Fruit fly (Drosophila melanogaster) whole organism, prepupa: ENCODE data around the gene CG11723.

Experiments used
- Blimp-1 ChIP-seq: fragments of 200-800 bp; sonication (Bioruptor generic); optimal IDR thresholded peaks from 3 replicates; lab custom pipeline; 2017; ENCODE audit warnings: missing biosample characterization, missing genetic modification characterization, mild to moderate bottlenecking, moderate library complexity, missing genetic modification reagents
- CG10631 ChIP-seq: fragments of 200-800 bp; sonication (Bioruptor generic); optimal IDR thresholded peaks from 2 replicates; lab custom pipeline; 2016; ENCODE audit warnings: missing biosample characterization, missing genetic modification characterization
- CG10669 ChIP-seq: fragments of 200-800 bp; sonication (Bioruptor generic); optimal IDR thresholded peaks from 3 replicates; lab custom pipeline; 2018; ENCODE audit warnings: missing biosample characterization, mild to moderate bottlenecking, missing genetic modification characterization, moderate library complexity
- CG11762 ChIP-seq: fragments of 200-800 bp; sonication (Bioruptor generic); optimal IDR thresholded peaks from 3 replicates; lab custom pipeline; 2016; ENCODE audit warnings: missing biosample characterization, missing genetic modification characterization; ENCODE audit not compliant: insufficient read depth
- CG15336 ChIP-seq: fragments of 200-800 bp; sonication (Bioruptor generic); IDR thresholded peaks from 2 replicates; pipeline ENCODE4 v1.3.6; 2022; ENCODE audit warnings: missing biosample characterization, missing genetic modification characterization
- CG1621 ChIP-seq: fragments of 200-800 bp; sonication (Bioruptor generic); optimal IDR thresholded peaks from 3 replicates; lab custom pipeline; 2018; ENCODE audit warnings: missing biosample characterization, mild to moderate bottlenecking, missing genetic modification characterization
- CG3032 ChIP-seq: fragments of 200-800 bp; optimal IDR thresholded peaks from 2 replicates; lab custom pipeline; 2019; ENCODE audit warnings: missing biosample characterization, mild to moderate bottlenecking, missing genetic modification characterization, moderate library complexity
- CG31627 ChIP-seq: fragments of 200-800 bp; sonication (Bioruptor generic); optimal IDR thresholded peaks from 3 replicates; lab custom pipeline; 2016; ENCODE audit warnings: missing biosample characterization, missing genetic modification characterization
- CG32006 ChIP-seq: fragments of 200-800 bp; sonication (Bioruptor generic); optimal IDR thresholded peaks from 3 replicates; lab custom pipeline; 2017; ENCODE audit warnings: missing biosample characterization, mild to moderate bottlenecking, missing genetic modification characterization
- CG34406 ChIP-seq: fragments of 200-800 bp; sonication (Bioruptor generic); optimal IDR thresholded peaks from 3 replicates; lab custom pipeline; 2016; ENCODE audit warnings: missing biosample characterization, missing genetic modification characterization
- CG3919 ChIP-seq: fragments of 200-800 bp; sonication (Bioruptor generic); optimal IDR thresholded peaks from 3 replicates; lab custom pipeline; 2016; ENCODE audit warnings: missing biosample characterization, missing genetic modification characterization
- CG4318 ChIP-seq: fragments of 200-800 bp; sonication (Bioruptor generic); optimal IDR thresholded peaks from 3 replicates; lab custom pipeline; 2017; ENCODE audit warnings: missing biosample characterization, mild to moderate bottlenecking, missing genetic modification characterization
- CG6163 ChIP-seq: fragments of 200-800 bp; sonication (Bioruptor generic); IDR thresholded peaks from 3 replicates; pipeline ENCODE4 v1.3.6; 2022; ENCODE audit warnings: missing biosample characterization, missing genetic modification characterization
- CG6792 ChIP-seq: fragments of 200-800 bp; sonication (Bioruptor generic); optimal IDR thresholded peaks from 3 replicates; lab custom pipeline; 2016; ENCODE audit warnings: missing biosample characterization, missing genetic modification characterization
- CG6808 ChIP-seq: fragments of 200-800 bp; sonication (Bioruptor generic); optimal IDR thresholded peaks from 3 replicates; lab custom pipeline; 2017; ENCODE audit warnings: missing biosample characterization, missing genetic modification characterization, mild to moderate bottlenecking, moderate library complexity, missing genetic modification reagents
- CG6854 ChIP-seq: fragments of 200-800 bp; sonication (Bioruptor generic); optimal IDR thresholded peaks from 2 replicates; lab custom pipeline; 2017; ENCODE audit warnings: missing biosample characterization, mild to moderate bottlenecking, missing genetic modification characterization
- CG7368 ChIP-seq: fragments of 200-800 bp; sonication (Bioruptor generic); optimal IDR thresholded peaks from 3 replicates; lab custom pipeline; 2016; ENCODE audit warnings: missing biosample characterization, missing genetic modification characterization
- CG8319 ChIP-seq: fragments of 200-800 bp; sonication (Bioruptor generic); optimal IDR thresholded peaks from 3 replicates; lab custom pipeline; 2016; ENCODE audit warnings: missing biosample characterization, missing genetic modification characterization
- CG8632 ChIP-seq: fragments of 200-800 bp; sonication (Bioruptor generic); optimal IDR thresholded peaks from 3 replicates; lab custom pipeline; 2016; ENCODE audit warnings: missing biosample characterization, missing genetic modification characterization
- CG9139 ChIP-seq: fragments of 200-800 bp; sonication (Bioruptor generic); optimal IDR thresholded peaks from 3 replicates; lab custom pipeline; 2017; ENCODE audit warnings: missing biosample characterization, mild to moderate bottlenecking, missing genetic modification characterization
- Eip75B ChIP-seq: fragments of 200-800 bp; sonication (Bioruptor generic); optimal IDR thresholded peaks from 3 replicates; lab custom pipeline; 2016; ENCODE audit warnings: missing biosample characterization, missing genetic modification characterization
- Eip78C ChIP-seq: fragments of 200-800 bp; sonication (Bioruptor generic); peaks from one replicate; lab custom pipeline; 2016; ENCODE audit warnings: missing biosample characterization, missing genetic modification characterization
- Eip93F ChIP-seq: fragments of 200-800 bp; sonication (Bioruptor generic); optimal IDR thresholded peaks from 2 replicates; lab custom pipeline; 2016; ENCODE audit warnings: missing biosample characterization, mild to moderate bottlenecking, missing genetic modification characterization
- Ets21C ChIP-seq: fragments of 200-800 bp; sonication (Bioruptor generic); optimal IDR thresholded peaks from 3 replicates; lab custom pipeline; 2016; ENCODE audit warnings: missing biosample characterization, missing genetic modification characterization
- Ets96B ChIP-seq: fragments of 200-800 bp; optimal IDR thresholded peaks from 2 replicates; lab custom pipeline; 2019; ENCODE audit warnings: missing biosample characterization, mild to moderate bottlenecking, missing genetic modification characterization, moderate library complexity
- Gug ChIP-seq: fragments of 200-800 bp; sonication (Bioruptor generic); IDR thresholded peaks from 2 replicates; pipeline ENCODE4 v1.3.6; 2022; ENCODE audit warnings: missing biosample characterization, missing genetic modification characterization
- Hr38 ChIP-seq: sonication (Bioruptor generic); optimal IDR thresholded peaks from 2 replicates; lab custom pipeline; 2016; ENCODE audit warnings: missing biosample characterization, missing genetic modification characterization
- Hr39 ChIP-seq: fragments of 200-800 bp; sonication (Bioruptor generic); optimal IDR thresholded peaks from 2 replicates; lab custom pipeline; 2016; ENCODE audit warnings: missing biosample characterization, missing genetic modification characterization
- Hr4 ChIP-seq: fragments of 200-800 bp; sonication (Bioruptor generic); optimal IDR thresholded peaks from 3 replicates; lab custom pipeline; 2016; ENCODE audit warnings: missing biosample characterization, missing genetic modification characterization
- Lpt ChIP-seq: fragments of 200-800 bp; sonication (Bioruptor generic); optimal IDR thresholded peaks from 3 replicates; lab custom pipeline; 2016; ENCODE audit warnings: missing biosample characterization, missing genetic modification characterization
- Met ChIP-seq: fragments of 200-800 bp; sonication (Bioruptor generic); optimal IDR thresholded peaks from 3 replicates; lab custom pipeline; 2016; ENCODE audit warnings: missing biosample characterization, missing genetic modification characterization
- OdsH ChIP-seq: fragments of 200-800 bp; sonication (Bioruptor generic); optimal IDR thresholded peaks from 3 replicates; lab custom pipeline; 2016; ENCODE audit warnings: missing biosample characterization, missing genetic modification characterization
- Smox ChIP-seq: fragments of 200-800 bp; sonication (Bioruptor generic); optimal IDR thresholded peaks from 3 replicates; lab custom pipeline; 2016; ENCODE audit warnings: missing biosample characterization, missing genetic modification characterization
- Sox102F ChIP-seq: fragments of 200-800 bp; sonication (Bioruptor generic); optimal IDR thresholded peaks from 2 replicates; lab custom pipeline; 2016; ENCODE audit warnings: missing biosample characterization, mild to moderate bottlenecking, missing genetic modification characterization
- Sox14 ChIP-seq: fragments of 200-800 bp; sonication (Bioruptor generic); optimal IDR thresholded peaks from 3 replicates; lab custom pipeline; 2016; ENCODE audit warnings: missing biosample characterization, missing genetic modification characterization
- achi ChIP-seq: fragments of 200-800 bp; sonication (Bioruptor generic); optimal IDR thresholded peaks from 3 replicates; lab custom pipeline; 2016; ENCODE audit warnings: missing biosample characterization, missing genetic modification characterization
- acj6 ChIP-seq: fragments of 200-800 bp; sonication (Bioruptor generic); optimal IDR thresholded peaks from 3 replicates; lab custom pipeline; 2016; ENCODE audit warnings: missing biosample characterization, missing genetic modification characterization
- cyc ChIP-seq: fragments of 200-800 bp; sonication (Bioruptor generic); optimal IDR thresholded peaks from 3 replicates; lab custom pipeline; 2016; ENCODE audit warnings: missing biosample characterization, missing genetic modification characterization
- dac ChIP-seq: fragments of 200-800 bp; sonication (Bioruptor generic); optimal IDR thresholded peaks from 2 replicates; lab custom pipeline; 2017; ENCODE audit warnings: missing biosample characterization, mild to moderate bottlenecking, missing genetic modification characterization
- dsx ChIP-seq: fragments of 200-800 bp; optimal IDR thresholded peaks from 3 replicates; lab custom pipeline; 2019; ENCODE audit warnings: missing biosample characterization, mild to moderate bottlenecking, missing genetic modification characterization, moderate library complexity; ENCODE audit not compliant: poor library complexity, severe bottlenecking
- eg ChIP-seq: fragments of 200-800 bp; sonication (Bioruptor generic); IDR thresholded peaks from 3 replicates; pipeline ENCODE4 v1.3.6; 2022; ENCODE audit warnings: missing biosample characterization, missing genetic modification characterization
- esn ChIP-seq: fragments of 200-800 bp; sonication (Bioruptor generic); optimal IDR thresholded peaks from 2 replicates; lab custom pipeline; 2016; ENCODE audit warnings: missing biosample characterization, mild to moderate bottlenecking, missing genetic modification characterization, moderate library complexity
- fd59A ChIP-seq: fragments of 200-800 bp; sonication (Bioruptor generic); optimal IDR thresholded peaks from 2 replicates; lab custom pipeline; 2017; ENCODE audit warnings: missing biosample characterization, mild to moderate bottlenecking, missing genetic modification characterization, missing genetic modification reagents
- fd85E ChIP-seq: fragments of 200-800 bp; sonication (Bioruptor generic); optimal IDR thresholded peaks from 3 replicates; lab custom pipeline; 2016; ENCODE audit warnings: missing biosample characterization, missing genetic modification characterization
- fkh ChIP-seq: fragments of 200-800 bp; sonication (Bioruptor generic); optimal IDR thresholded peaks from 3 replicates; lab custom pipeline; 2017; ENCODE audit warnings: missing biosample characterization, mild to moderate bottlenecking, missing genetic modification characterization, moderate library complexity
- lz ChIP-seq: fragments of 200-800 bp; sonication (Bioruptor generic); optimal IDR thresholded peaks from 3 replicates; lab custom pipeline; 2016; ENCODE audit warnings: missing biosample characterization, missing genetic modification characterization
- pdm3 ChIP-seq: fragments of 200-800 bp; sonication (Bioruptor generic); optimal IDR thresholded peaks from 3 replicates; lab custom pipeline; 2016; ENCODE audit warnings: missing biosample characterization, missing genetic modification characterization
- salr ChIP-seq, 2 experiments: fragments of 200-800 bp; sonication (Bioruptor generic); optimal IDR thresholded peaks; 3 replicates each; lab custom pipeline; 2016 to 2018; ENCODE audit warnings: missing biosample characterization in 2 of 2, missing genetic modification characterization in 2 of 2, mild to moderate bottlenecking in 1 of 2
- spab ChIP-seq: fragments of 200-800 bp; sonication (Bioruptor generic); optimal IDR thresholded peaks from 2 replicates; lab custom pipeline; 2017; ENCODE audit warnings: missing biosample characterization, mild to moderate bottlenecking, missing genetic modification characterization, missing genetic modification reagents
- ss ChIP-seq, 2 experiments: fragments of 200-800 bp; sonication (Bioruptor generic); optimal IDR thresholded peaks; 2 replicates in 1 of 2; 3 replicates in 1 of 2; lab custom pipeline; 2017 to 2018; ENCODE audit warnings: mild to moderate bottlenecking in 2 of 2, missing biosample characterization in 2 of 2, missing genetic modification characterization in 2 of 2, moderate library complexity in 1 of 2
- svp ChIP-seq: fragments of 200-800 bp; sonication (Bioruptor generic); peaks from one replicate; lab custom pipeline; 2016; ENCODE audit warnings: missing biosample characterization, missing genetic modification characterization
- topi ChIP-seq: fragments of 200-800 bp; sonication (Bioruptor generic); optimal IDR thresholded peaks from 3 replicates; lab custom pipeline; 2016; ENCODE audit warnings: missing biosample characterization, missing genetic modification characterization
- vri ChIP-seq: fragments of 200-800 bp; sonication (Bioruptor generic); optimal IDR thresholded peaks from 3 replicates; lab custom pipeline; 2016; ENCODE audit warnings: missing biosample characterization, mild to moderate bottlenecking, missing genetic modification characterization

The CG11723 gene

dm6 chr2L:2147208-2147607, at the start of gene CG11723, which contains the start of gene Tbcd:
Gene CG11723 (minus strand): TSS chr2L:2147275.
Gene Tbcd (plus strand): TSS chr2L:2147518.
- TF ChIP-seq OdsH (GFP tag; lab: Kevin White, UChicago) (no peak), fd85E (GFP tag; lab: Kevin White, UChicago) (no peak), Met (GFP tag; lab: Kevin White, UChicago) (no peak), fkh (GFP tag; lab: Kevin White, UChicago) (no peak), Eip75B (GFP tag; lab: Kevin White, UChicago) (no peak), lz (peak; percentile 96), acj6 (GFP tag; lab: Kevin White, UChicago) (peak; percentile 91), CG31627 (GFP tag; lab: Kevin White, UChicago) (peak; percentile 95), eg (GFP tag; lab: Robert Waterston, UW) (peak; percentile 97), Lpt (GFP tag; lab: Kevin White, UChicago) (no peak), CG10669 (no peak), CG34406 (GFP tag; lab: Kevin White, UChicago) (peak; percentile 91), CG32006 (peak; percentile 93), cyc (GFP tag; lab: Kevin White, UChicago) (peak; percentile 94), CG8632 (GFP tag; lab: Kevin White, UChicago) (peak; percentile 91), salr (GFP tag; optimal IDR thresholded peaks at IDR 0.05; lab: Kevin White, UChicago) (peak in 1 of 2 experiments; percentile 85), dsx (GFP tag; lab: Kevin White, UChicago) (peak; percentile 89), CG15336 (peak; percentile 95), pdm3 (GFP tag; lab: Kevin White, UChicago) (no peak), Eip93F (GFP tag; lab: Kevin White, UChicago) (peak; percentile 68), CG6792 (GFP tag; lab: Kevin White, UChicago) (peak; percentile 92), Ets21C (GFP tag; lab: Kevin White, UChicago) (no peak), achi (GFP tag; lab: Kevin White, UChicago) (no peak), vri (no peak), Hr4 (GFP tag; lab: Kevin White, UChicago) (no peak), CG7368 (GFP tag; lab: Kevin White, UChicago) (no peak), Smox (GFP tag; lab: Kevin White, UChicago) (no peak), spab (GFP tag; lab: Kevin White, UChicago) (no peak), Blimp-1 (peak; percentile 73), topi (no peak), fd59A (GFP tag; lab: Kevin White, UChicago) (peak; percentile 86), CG11762 (GFP tag; lab: Kevin White, UChicago) (peak; percentile 86), CG3919 (no peak), CG6808 (GFP tag; lab: Kevin White, UChicago) (no peak), CG9139 (GFP tag; lab: Kevin White, UChicago) (no peak), Hr38 (GFP tag; lab: Kevin White, UChicago) (peak; percentile 62), CG6854 (peak; percentile 63), Hr39 (GFP tag; lab: Kevin White, UChicago) (peak; percentile 95), Sox102F (GFP tag; lab: Kevin White, UChicago) (no peak), Eip78C (peak; percentile 98), Ets96B (tag; lab: Kevin White, UChicago) (peak; percentile 93), CG6163 (GFP tag; lab: Robert Waterston, UW) (peak; percentile 98), CG10631 (GFP tag; lab: Kevin White, UChicago) (no peak), Gug (GFP tag; lab: Robert Waterston, UW) (peak; percentile 92), esn (peak; percentile 93), svp (GFP tag; lab: Kevin White, UChicago) (no peak), CG3032 (tag; lab: Kevin White, UChicago) (peak; percentile 92), CG8319 (GFP tag; lab: Kevin White, UChicago) (no peak), CG1621 (peak; percentile 92), Sox14 (GFP tag; lab: Kevin White, UChicago) (peak; percentile 95), dac (GFP tag; lab: Kevin White, UChicago) (peak; percentile 85), CG4318 (GFP tag; lab: Kevin White, UChicago) (no peak), ss (GFP tag; optimal IDR thresholded peaks at IDR 0.05; lab: Kevin White, UChicago) (no peak)
